Fruit fly (Drosophila melanogaster): Measurements from ENCODE around the gene CG17568.

Gene CG17568

dm6 chr2L:19133465-19134365, 47.8 kb downstream of the CG17568 start, which contains the start of gene brat (continued):
- no peak for TF ChIP-seq CG8388 (GFP tag; optimal IDR thresholded peaks at IDR 0.05)
- TF ChIP-seq CG13287 (GFP tag; IDR thresholded peaks at IDR 0.05; ENCODE audit: partially characterized antibody), result peak; percentile 93
- peak; percentile 77 for TF ChIP-seq CG9932 (GFP tag; IDR thresholded peaks at IDR 0.05)
- peak; percentile 57 for TF ChIP-seq CG1603 (tag; optimal IDR thresholded peaks at IDR 0.05)
- TF ChIP-seq fd3F (GFP tag; optimal IDR thresholded peaks at IDR 0.05), result peak; percentile 8
- TF ChIP-seq gem (tag; optimal IDR thresholded peaks at IDR 0.05), result peak; percentile 62
- TF ChIP-seq exex (tag; optimal IDR thresholded peaks at IDR 0.05), result no peak
- TF ChIP-seq Max (GFP tag; optimal IDR thresholded peaks at IDR 0.05), result peak; percentile 64
- TF ChIP-seq Camta (GFP tag; optimal IDR thresholded peaks at IDR 0.05), result peak; percentile 47
- peak; percentile 85 for TF ChIP-seq Bgb (GFP tag; IDR thresholded peaks at IDR 0.05; ENCODE audit: partially characterized antibody)
- TF ChIP-seq tio (GFP tag; optimal IDR thresholded peaks at IDR 0.05), result no peak
- TF ChIP-seq ERR (GFP tag; optimal IDR thresholded peaks at IDR 0.05), result peak; percentile 26
- TF ChIP-seq CG9876 (GFP tag; optimal IDR thresholded peaks at IDR 0.05), result peak; percentile 44
- TF ChIP-seq shn (GFP tag; optimal IDR thresholded peaks at IDR 0.05), result peak; percentile 62
- no peak for TF ChIP-seq crol (GFP tag; IDR thresholded peaks at IDR 0.05)
- TF ChIP-seq unpg (GFP tag; optimal IDR thresholded peaks at IDR 0.05), result peak; percentile 40
- TF ChIP-seq Atf6 (GFP tag; IDR thresholded peaks at IDR 0.05), result no peak
- peak; percentile 85; the same call in 2 of the 3 replicates for TF ChIP-seq hb (GFP tag; IDR thresholded peaks at IDR 0.05; ENCODE audit: partially characterized antibody)
- TF ChIP-seq sqz (GFP tag; optimal IDR thresholded peaks at IDR 0.05), result peak; percentile 28
- TF ChIP-seq CG2129 (GFP tag; IDR thresholded peaks at IDR 0.05; ENCODE audit: partially characterized antibody), result peak; percentile 91
- no peak for TF ChIP-seq CG15011 (GFP tag; optimal IDR thresholded peaks at IDR 0.05)
- peak; percentile 58 for TF ChIP-seq Nf-YC (tag; optimal IDR thresholded peaks at IDR 0.05)
- TF ChIP-seq Asciz (GFP tag; optimal IDR thresholded peaks at IDR 0.05), result no peak
- peak; percentile 3 for TF ChIP-seq ewg (GFP tag; optimal IDR thresholded peaks at IDR 0.05)
- TF ChIP-seq stc (GFP tag; IDR thresholded peaks at IDR 0.05), result no peak
- TF ChIP-seq Jarid2 (GFP tag; optimal IDR thresholded peaks at IDR 0.05), result no peak
- no peak for TF ChIP-seq sr (GFP tag; IDR thresholded peaks at IDR 0.05)
- TF ChIP-seq Bteb2 (GFP tag; optimal IDR thresholded peaks at IDR 0.05), result peak; percentile 35
- TF ChIP-seq CG31365 (tag; optimal IDR thresholded peaks at IDR 0.05), result no peak
- TF ChIP-seq Dp (GFP tag; optimal IDR thresholded peaks at IDR 0.05), result peak; percentile 40
- TF ChIP-seq unc-4 (GFP tag; IDR thresholded peaks at IDR 0.05; ENCODE audit: partially characterized antibody), result peak; percentile 89
- peak; percentile 78; the same call in 1 of the 3 replicates for TF ChIP-seq mld (GFP tag; IDR thresholded peaks at IDR 0.05; ENCODE audit: partially characterized antibody)
- 0 out of 2 replicates have a peak, but pooled peaks have one; percentile 39 for TF ChIP-seq CG6272 (GFP tag; IDR thresholded peaks at IDR 0.05)
- TF ChIP-seq gro (GFP tag; optimal IDR thresholded peaks at IDR 0.05), result no peak
- TF ChIP-seq ranshi (GFP tag; IDR thresholded peaks at IDR 0.05), result no peak
- TF ChIP-seq gfzf (GFP tag; optimal IDR thresholded peaks at IDR 0.05), result peak; percentile 30
- TF ChIP-seq CHES-1-like (GFP tag; optimal IDR thresholded peaks at IDR 0.05), result peak; percentile 86
- TF ChIP-seq chm (GFP tag; IDR thresholded peaks at IDR 0.05), result no peak
- TF ChIP-seq Sry-δ (GFP tag; optimal IDR thresholded peaks at IDR 0.05), result peak; percentile 93
- TF ChIP-seq CG14860 (GFP tag; IDR thresholded peaks at IDR 0.05; ENCODE audit: partially characterized antibody), result peak; percentile 91
- TF ChIP-seq CG6654 (GFP tag; optimal IDR thresholded peaks at IDR 0.05), result no peak
- peak; percentile 70 for TF ChIP-seq sug (tag; optimal IDR thresholded peaks at IDR 0.05)
- no peak for TF ChIP-seq Usf (GFP tag; optimal IDR thresholded peaks at IDR 0.05)
- TF ChIP-seq odd (GFP tag; optimal IDR thresholded peaks at IDR 0.05), result no peak
- no peak for TF ChIP-seq Hr39 (optimal IDR thresholded peaks at IDR 0.05)
- TF ChIP-seq ro (GFP tag; IDR thresholded peaks at IDR 0.05), result no peak
- TF ChIP-seq ato (GFP tag; IDR thresholded peaks at IDR 0.05; ENCODE audit: partially characterized antibody), result peak; percentile 68
- peak; percentile 44 for TF ChIP-seq Atf-2 (GFP tag; optimal IDR thresholded peaks at IDR 0.05)
